Fruit fly (Drosophila melanogaster): ENCODE data around the gene robl37BC.

The robl37BC gene

DNA sequence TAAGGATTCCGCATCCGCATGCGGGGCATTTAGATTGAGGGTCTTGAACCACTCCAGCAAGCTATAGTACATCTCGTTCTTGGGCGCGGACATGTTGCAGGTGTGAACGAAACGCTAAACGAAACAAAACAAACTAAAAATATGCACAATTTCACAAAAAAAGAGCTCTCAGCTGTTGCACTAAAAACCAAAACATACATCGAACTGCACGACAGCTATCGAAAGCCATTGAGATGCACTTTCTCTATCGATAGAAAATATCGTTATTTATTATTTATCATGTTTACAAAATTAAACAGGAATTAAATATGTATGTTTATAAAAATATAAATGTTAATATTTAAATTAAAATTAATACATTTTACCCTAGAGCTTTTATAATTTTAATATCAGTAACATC, 22.6 kb downstream of the robl37BC start, which contains the start of gene hook:
Gene hook (minus strand): TSS at position 211 of the 400 bp plus-strand sequence.
- TF ChIP-seq CTCF (optimal IDR thresholded peaks at IDR 0.05): no peak
- TF ChIP-seq CG8478 (optimal IDR thresholded peaks at IDR 0.05): no peak

DNA sequence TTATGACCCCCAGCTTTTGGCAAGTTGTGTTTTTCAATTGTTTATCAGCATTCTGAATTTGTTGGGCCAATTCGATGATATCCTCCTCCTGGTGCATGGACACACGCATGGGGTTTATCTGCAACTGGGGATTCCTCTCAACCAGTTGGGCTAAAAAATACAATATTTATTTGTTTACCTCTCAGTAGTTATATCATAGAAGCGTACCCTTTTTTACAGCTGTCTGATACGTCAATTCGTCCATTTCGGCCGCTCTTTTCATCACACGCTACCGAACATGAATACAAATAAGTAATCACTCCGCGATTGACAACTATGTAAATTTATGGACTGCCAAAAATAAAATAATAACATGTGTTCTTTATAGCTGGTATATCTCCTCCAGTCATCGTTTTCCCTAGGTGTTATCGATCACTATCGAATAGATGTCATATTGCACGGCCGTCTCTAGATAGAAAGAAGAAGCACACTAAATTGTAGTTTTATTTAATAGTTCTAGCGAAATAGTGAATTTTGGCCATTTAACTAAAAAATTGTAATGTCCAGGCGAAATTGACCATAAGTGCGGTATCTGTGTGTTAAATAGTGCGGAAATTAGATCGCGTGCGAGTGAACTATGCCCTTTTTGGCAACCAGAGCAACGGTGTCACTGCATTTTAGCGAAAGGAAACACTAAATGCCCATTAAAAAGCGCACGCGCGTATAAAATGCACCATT, 23.7 kb downstream of the robl37BC start, which contains the start of the genes mib2 and CG31800:
Gene mib2 (plus strand): TSS at position 232 of the 717 bp plus-strand sequence.
Gene CG31800 (minus strand): TSS at position 364 of the 717 bp plus-strand sequence.
- TF ChIP-seq CTCF (optimal IDR thresholded peaks at IDR 0.05) (no peak), CG8478 (optimal IDR thresholded peaks at IDR 0.05) (no peak)

DNA sequence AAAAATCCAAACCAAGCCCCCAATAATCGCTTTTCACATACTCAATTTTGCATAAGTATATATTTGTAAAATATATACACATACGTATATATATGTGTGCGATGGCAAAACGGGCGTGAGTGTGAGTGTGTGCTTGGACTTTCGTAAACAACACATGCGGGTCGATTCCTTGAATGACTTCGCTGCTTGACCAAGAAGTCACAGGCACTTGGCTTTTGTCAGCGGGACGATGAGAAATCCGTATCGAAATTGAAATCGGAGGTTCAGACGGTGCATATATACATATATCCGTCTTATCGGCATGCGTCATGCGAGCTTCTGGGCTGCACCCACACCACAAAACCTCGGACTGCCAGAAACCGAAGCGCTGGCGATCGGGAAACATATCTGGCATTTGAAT, 24.3 kb downstream of the robl37BC start:
- TF ChIP-seq CTCF (optimal IDR thresholded peaks at IDR 0.05) (no peak), CG8478 (optimal IDR thresholded peaks at IDR 0.05) (no peak)

DNA sequence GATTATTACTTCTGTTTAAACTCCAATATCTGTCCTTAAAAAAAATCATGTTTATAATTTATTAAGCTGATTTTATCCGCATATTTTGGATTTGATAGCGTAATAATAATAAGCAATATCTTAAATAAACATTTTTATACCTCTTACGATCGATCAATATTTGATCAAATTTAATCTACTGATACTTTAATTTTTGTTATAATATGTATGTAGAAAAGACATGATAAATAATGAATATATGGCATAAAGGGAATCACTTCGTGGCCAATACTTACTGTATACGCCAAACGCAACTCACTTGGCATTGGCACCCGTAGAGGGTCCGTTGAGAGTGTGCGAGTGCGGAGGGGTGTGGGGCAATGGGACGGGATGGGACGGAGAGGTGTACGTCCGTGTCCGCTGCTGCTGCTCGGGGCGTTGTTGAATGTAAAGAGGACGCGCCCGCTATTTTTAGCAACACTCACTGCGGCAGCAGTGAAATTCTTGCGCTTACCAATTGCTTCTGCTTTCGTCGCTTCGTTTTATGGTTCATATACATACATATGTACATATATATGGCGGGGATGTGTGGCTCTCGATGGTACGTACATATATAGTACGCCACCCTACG, 25.5 kb downstream of the robl37BC start:
- no peak for TF ChIP-seq CTCF (optimal IDR thresholded peaks at IDR 0.05)
- TF ChIP-seq CG8478 (optimal IDR thresholded peaks at IDR 0.05): no peak

DNA sequence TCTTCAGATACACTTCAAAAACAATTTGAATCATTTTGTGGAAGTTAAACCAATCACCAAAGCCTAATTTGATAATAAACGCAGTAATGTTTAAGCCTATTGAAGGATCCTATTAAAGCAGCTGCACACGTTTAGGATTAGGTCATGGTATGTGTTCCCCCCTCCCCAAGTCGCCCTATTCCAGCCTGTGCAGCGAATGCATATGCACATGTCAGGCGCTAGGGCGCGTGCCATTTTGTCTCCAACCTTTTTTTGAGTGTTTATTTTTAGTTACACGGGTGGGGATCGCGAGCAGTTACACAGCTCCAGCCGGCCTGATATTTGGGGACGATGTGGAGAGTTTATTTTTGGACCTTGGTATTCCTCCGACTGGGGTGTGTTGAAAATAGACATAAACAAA, 26.3 kb downstream of the robl37BC start:
- TF ChIP-seq CTCF (optimal IDR thresholded peaks at IDR 0.05) (no peak), CG8478 (optimal IDR thresholded peaks at IDR 0.05) (no peak)

DNA sequence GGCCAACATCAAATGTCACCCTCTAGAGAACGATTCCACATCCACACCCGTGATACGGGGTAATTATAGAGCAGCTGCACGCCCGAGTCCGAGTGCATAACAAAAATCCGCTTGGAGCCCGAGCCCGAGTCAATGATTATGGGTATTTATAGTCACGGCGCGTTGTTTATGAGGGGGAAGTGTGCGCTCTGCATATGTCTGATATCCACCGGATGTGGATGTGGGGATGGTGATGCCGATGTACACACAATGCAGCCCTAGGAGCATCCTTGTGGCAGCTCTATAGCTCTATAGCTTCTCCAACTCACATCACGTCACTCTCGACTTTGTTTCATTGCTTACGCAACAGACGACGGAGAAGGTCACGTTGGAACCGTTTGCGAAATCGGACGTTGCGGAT, 26.8 kb downstream of the robl37BC start:
- TF ChIP-seq CG8478 (optimal IDR thresholded peaks at IDR 0.05) (no peak), CTCF (optimal IDR thresholded peaks at IDR 0.05) (no peak)

DNA sequence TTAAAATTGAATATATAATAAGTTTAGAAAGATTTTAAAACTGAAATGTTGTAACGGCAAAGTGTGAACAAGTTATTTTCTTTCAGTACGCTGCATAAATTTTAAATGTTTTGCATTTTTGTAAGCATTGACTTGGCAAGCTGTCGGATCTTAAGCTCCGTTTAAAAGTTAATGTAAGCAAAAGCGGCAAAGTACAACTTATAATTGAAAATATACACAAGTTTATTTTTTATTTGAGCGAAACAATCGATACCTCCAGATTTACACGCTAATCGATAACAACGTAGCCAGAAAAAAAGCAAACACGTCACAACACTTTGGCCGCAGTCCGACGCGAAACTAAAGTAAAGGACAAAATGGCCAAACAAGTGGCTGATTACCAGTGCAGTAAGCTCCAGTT, 30.9 kb downstream of the robl37BC start, which contains the start of gene Catsup:
Gene Catsup (plus strand): TSS at position 273 of the 400 bp plus-strand sequence.
- TF ChIP-seq CTCF (optimal IDR thresholded peaks at IDR 0.05): no peak
- no peak for TF ChIP-seq CG8478 (optimal IDR thresholded peaks at IDR 0.05)

DNA sequence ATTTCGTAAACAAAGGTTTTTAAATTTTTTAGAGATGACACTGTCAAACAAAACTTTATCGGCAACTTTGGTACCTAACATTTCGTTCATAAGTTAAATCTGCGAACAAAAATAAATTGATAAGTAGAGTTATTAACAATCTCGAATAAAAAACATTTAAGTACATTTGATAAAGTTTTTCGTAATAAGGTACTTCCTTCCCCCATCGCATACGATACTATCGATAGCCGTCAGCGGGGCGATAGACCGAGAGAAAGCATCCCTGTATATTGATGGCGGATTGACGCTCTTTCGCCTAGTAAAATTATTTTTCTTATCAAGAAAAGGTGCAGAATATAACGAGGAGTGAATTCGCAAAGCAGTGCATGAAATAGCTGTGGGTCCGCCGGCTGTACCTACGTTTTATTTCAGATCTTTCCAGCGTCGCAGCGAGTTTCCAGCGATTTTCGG, 34.5 kb downstream of the robl37BC start, which contains the start of the genes Ttc19 and Acn:
Gene Ttc19 (minus strand): TSS at position 38 of the 450 bp plus-strand sequence.
Gene Acn (plus strand): TSS at position 245 of the 450 bp plus-strand sequence.
- peak in 1 of 2 experiments; percentile 16 for TF ChIP-seq CTCF (optimal IDR thresholded peaks at IDR 0.05)
- TF ChIP-seq CG8478 (optimal IDR thresholded peaks at IDR 0.05): no peak

DNA sequence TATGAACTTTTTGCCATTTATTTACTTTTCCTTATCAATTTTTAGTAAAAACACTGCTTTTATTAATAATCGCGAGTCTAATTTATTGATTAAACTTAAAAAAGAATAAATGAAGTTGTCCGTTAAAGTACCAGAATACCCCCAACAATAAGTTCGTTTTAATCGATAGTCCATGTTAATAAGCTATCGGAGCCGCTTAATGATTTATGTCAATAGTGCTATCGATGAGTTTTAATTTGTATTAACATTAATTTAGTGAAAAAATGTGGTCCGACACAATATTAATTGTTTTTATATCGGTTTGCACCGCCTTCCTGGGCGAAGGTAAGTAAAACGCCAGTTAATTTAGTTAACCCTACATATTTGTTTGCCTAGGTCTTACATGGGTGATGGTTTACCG, 38.2 kb downstream of the robl37BC start, which contains the start of gene CG10470:
Gene CG10470 (plus strand): TSS at position 165 of the 400 bp plus-strand sequence.
- TF ChIP-seq CG8478 (optimal IDR thresholded peaks at IDR 0.05) (no peak), CTCF (optimal IDR thresholded peaks at IDR 0.05) (no peak)

DNA sequence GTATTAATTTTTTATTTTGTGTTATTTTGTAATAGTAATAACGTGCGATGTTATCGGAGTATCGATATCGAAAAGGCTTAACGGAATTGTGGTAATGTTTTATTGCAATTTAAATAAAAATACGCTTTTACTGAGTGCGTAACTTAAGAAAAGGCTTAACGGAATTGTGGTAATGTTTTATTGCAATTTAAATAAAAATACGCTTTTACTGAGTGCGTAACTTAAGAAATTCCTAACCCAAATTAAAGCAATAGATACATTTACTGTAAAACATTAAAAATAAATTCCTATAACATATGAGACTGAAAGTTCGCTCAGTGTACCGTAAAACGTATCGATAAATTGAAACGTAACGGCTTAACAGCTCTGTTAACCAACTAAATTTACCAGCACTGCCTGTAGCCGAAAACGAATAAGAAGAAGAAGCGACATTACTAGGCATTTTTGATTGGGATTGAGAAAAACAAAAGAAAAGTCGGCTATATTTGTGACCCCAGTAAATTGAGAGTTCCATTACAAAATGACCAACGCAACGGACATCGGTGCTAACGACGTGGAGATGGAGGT, 41.0 kb downstream of the robl37BC start, which contains the start of gene Rpn3:
Gene Rpn3 (plus strand): TSS at position 257 of the 567 bp plus-strand sequence.
- no peak for TF ChIP-seq CTCF (optimal IDR thresholded peaks at IDR 0.05)
- TF ChIP-seq CG8478 (optimal IDR thresholded peaks at IDR 0.05): no peak

DNA sequence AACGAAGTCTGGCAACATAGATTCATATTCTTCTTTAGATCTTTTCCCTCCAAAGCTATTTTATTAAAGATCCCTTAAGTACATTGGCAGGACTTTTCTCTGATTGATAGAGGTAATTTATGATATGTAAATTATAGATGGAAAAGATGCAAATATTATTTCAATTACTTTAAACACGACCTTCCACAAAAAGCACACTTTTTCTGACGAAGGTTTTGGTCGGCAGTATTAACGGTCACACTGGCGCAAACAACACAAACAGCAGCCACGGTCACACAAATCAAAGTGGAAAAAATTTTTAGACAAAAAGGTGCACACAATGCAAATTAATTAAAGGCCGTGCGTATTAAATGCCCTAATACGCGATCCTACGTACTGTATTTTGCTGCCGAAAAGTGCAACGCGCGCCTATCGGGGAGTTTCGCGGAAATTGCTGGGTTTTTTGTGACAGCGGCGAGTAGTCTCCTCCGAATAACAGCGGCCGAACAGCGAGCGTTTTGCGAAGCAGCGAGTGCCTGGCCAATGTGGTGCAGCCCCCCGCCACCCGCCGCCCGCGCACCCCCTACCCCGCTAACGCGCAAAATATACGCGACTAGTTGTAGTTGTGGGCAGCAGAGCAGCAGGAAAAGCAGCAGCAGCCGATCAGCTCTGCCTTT, 43.3 kb downstream of the robl37BC start, which contains the start of gene CG10492:
Gene CG10492 (plus strand): TSS at position 219 of the 656 bp plus-strand sequence.
- no peak for TF ChIP-seq CG8478 (optimal IDR thresholded peaks at IDR 0.05)
- TF ChIP-seq CTCF (optimal IDR thresholded peaks at IDR 0.05): no peak

DNA sequence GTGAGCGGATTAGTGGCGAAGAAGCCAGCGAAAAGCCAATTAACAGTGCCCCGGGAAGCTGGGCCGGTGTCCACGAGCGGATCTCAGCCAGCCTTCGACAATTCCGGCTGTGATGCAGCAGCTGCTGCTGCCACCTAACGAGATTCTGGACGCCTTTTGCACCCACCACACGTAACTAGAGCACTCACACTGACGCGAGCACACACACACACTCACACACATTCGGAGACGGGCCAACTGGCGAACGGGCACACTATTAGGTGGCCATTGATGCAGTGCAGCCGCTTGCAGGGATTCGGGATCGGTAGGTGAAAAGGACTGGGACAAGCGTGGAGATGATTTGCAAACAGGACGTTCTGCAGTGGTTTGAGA, 43.8 kb downstream of the robl37BC start:
- TF ChIP-seq CG8478 (optimal IDR thresholded peaks at IDR 0.05): no peak
- no peak for TF ChIP-seq CTCF (optimal IDR thresholded peaks at IDR 0.05)

DNA sequence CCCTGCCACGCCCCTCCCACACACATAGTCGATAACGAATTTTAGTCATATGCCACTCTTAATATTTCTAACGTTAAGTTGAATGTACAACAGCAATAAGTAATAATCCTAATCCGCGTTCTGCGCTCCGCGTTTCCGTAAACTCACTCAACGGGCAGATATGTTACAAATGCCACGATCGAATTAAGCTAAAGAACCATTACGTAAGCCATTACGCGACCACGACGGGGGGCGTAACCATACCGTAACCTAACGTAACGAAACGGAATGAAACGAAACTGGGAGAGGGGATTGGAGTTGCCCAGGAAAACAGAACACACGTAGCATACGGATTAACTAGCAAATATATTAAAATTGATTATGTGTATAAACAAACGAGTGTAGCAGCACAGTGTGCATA, 47.1 kb downstream of the robl37BC start:
- no peak for TF ChIP-seq CG8478 (optimal IDR thresholded peaks at IDR 0.05)
- no peak for TF ChIP-seq CTCF (optimal IDR thresholded peaks at IDR 0.05)

DNA sequence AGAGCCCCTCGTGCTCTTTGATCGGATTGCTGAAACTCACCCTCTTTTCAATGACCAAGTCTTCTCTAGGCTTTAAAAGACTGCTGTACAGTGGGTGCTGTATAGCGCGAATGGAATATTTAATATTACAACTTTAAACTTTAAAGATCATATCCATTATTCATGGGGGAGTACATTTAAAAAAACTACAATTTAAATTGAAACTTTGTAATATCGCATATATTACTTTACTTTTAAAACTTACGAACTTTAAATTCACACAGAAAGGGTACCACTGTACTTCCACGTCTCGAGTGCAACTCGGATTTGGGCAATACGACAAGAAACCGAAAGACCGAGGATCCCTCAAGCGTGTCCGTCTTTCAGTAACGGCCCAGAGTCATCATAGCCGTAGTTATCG, 48.2 kb downstream of the robl37BC start, which contains the start of gene Phlpp:
Gene Phlpp (plus strand): TSS at position 214 of the 400 bp plus-strand sequence.
- TF ChIP-seq CG8478 (optimal IDR thresholded peaks at IDR 0.05) (no peak), CTCF (optimal IDR thresholded peaks at IDR 0.05) (no peak)
